Worm (Caenorhabditis elegans) whole organism, L1 larva: Measurements from ENCODE around the gene sec-61.A.

Source experiments
- F16B12.6 ChIP-seq: fragments of 150-350 bp; optimal IDR thresholded peaks from 2 replicates; lab custom pipeline; 2014; ENCODE audit warnings: missing biosample characterization, missing genetic modification characterization
- Y116A8C.19 ChIP-seq: sonication (generic microtip); optimal IDR thresholded peaks from 2 replicates; lab custom pipeline; 2016; ENCODE audit warnings: missing compliant biosample characterization, missing genetic modification characterization, borderline replicate concordance
- aha-1 ChIP-seq: fragments of 150-350 bp; optimal IDR thresholded peaks from 2 replicates; lab custom pipeline; 2014; ENCODE audit warnings: missing biosample characterization, missing genetic modification characterization
- blmp-1 ChIP-seq: fragments of 150-350 bp; optimal IDR thresholded peaks from 2 replicates; lab custom pipeline; 2014; ENCODE audit warnings: missing biosample characterization, missing genetic modification characterization
- ceh-82 ChIP-seq, 3 experiments: fragments of 150-350 bp in 1 of 3; sonication (generic microtip) in 2 of 3; optimal IDR thresholded peaks; 2 replicates each; lab custom pipeline; 2014 to 2017; ENCODE audit warnings: missing biosample characterization in 3 of 3, missing genetic modification characterization in 3 of 3
- dpl-1 ChIP-seq, 3 experiments: fragments of 150-350 bp in 2 of 3; sonication (generic microtip) in 1 of 3; optimal IDR thresholded peaks; 2 replicates each; lab custom pipeline; 2014 to 2017; ENCODE audit warnings: missing biosample characterization in 3 of 3, missing genetic modification characterization in 3 of 3, missing genetic modification reagents in 3 of 3
- dsc-1 ChIP-seq: sonication (generic microtip); optimal IDR thresholded peaks from 2 replicates; lab custom pipeline; 2016; ENCODE audit warnings: mild to moderate bottlenecking, missing genetic modification characterization, missing compliant biosample characterization
- efl-1 ChIP-seq, 4 experiments: fragments of 150-350 bp; optimal IDR thresholded peaks in 3 of 4; peaks in 1 of 4; 1 replicate in 1 of 4; 2 replicates in 3 of 4; lab custom pipeline; 2014; ENCODE audit warnings: missing biosample characterization in 2 of 4, missing genetic modification characterization in 2 of 4, missing genetic modification reagents in 2 of 4
- elt-2 ChIP-seq: sonication (generic microtip); optimal IDR thresholded peaks from 2 replicates; lab custom pipeline; 2016; ENCODE audit warnings: missing genetic modification characterization, mild to moderate bottlenecking, inconsistent platforms, missing compliant biosample characterization, missing genetic modification reagents
- elt-3 ChIP-seq, 6 experiments: fragments of 150-350 bp in 1 of 6; sonication (generic microtip); optimal IDR thresholded peaks; 2 replicates each; lab custom pipeline; 2017 to 2018; ENCODE audit warnings: missing biosample characterization in 6 of 6, missing genetic modification characterization in 6 of 6, inconsistent platforms in 1 of 6
- fkh-8 ChIP-seq: sonication (generic microtip); optimal IDR thresholded peaks from 2 replicates; lab custom pipeline; 2016; ENCODE audit warnings: mild to moderate bottlenecking, missing genetic modification characterization, missing compliant biosample characterization
- grh-1 ChIP-seq: fragments of 200-800 bp; sonication (Bioruptor generic); IDR thresholded peaks from 2 replicates; pipeline ENCODE4 v1.3.6; 2022; ENCODE audit warnings: missing genetic modification reagents, missing genetic modification characterization, missing compliant biosample characterization
- lin-39 ChIP-seq: fragments of 150-350 bp; optimal IDR thresholded peaks from 2 replicates; lab custom pipeline; 2014; ENCODE audit warnings: missing biosample characterization, missing genetic modification reagents, missing genetic modification characterization
- lsy-2 ChIP-seq, 2 experiments: fragments of 150-350 bp; optimal IDR thresholded peaks; 2 replicates each; lab custom pipeline; 2014; ENCODE audit warnings: missing biosample characterization in 2 of 2, missing genetic modification characterization in 2 of 2
- mef-2 ChIP-seq: fragments of 150-350 bp; optimal IDR thresholded peaks from 2 replicates; lab custom pipeline; 2014; ENCODE audit warnings: missing biosample characterization, missing genetic modification characterization
- mep-1 ChIP-seq: fragments of 150-350 bp; optimal IDR thresholded peaks from 2 replicates; lab custom pipeline; 2014; ENCODE audit warnings: missing biosample characterization, missing genetic modification characterization
- nhr-11 ChIP-seq: fragments of 150-350 bp; optimal IDR thresholded peaks from 2 replicates; lab custom pipeline; 2014; ENCODE audit warnings: missing biosample characterization, missing genetic modification characterization
- nhr-19 ChIP-seq: fragments of 200-800 bp; sonication (Bioruptor generic); conservative IDR thresholded peaks from 2 replicates; pipeline ENCODE4 v1.3.6; 2022; ENCODE audit warnings: missing genetic modification characterization, missing compliant biosample characterization
- nhr-20 ChIP-seq: sonication (generic microtip); optimal IDR thresholded peaks from 2 replicates; lab custom pipeline; 2016; ENCODE audit warnings: mild to moderate bottlenecking, missing genetic modification characterization, missing compliant biosample characterization
- nhr-47 ChIP-seq: sonication (generic microtip); optimal IDR thresholded peaks from 2 replicates; lab custom pipeline; 2016; ENCODE audit warnings: mild to moderate bottlenecking, missing genetic modification characterization, moderate library complexity, missing compliant biosample characterization
- nhr-71 ChIP-seq: sonication (generic microtip); optimal IDR thresholded peaks from 2 replicates; lab custom pipeline; 2016; ENCODE audit warnings: mild to moderate bottlenecking, missing genetic modification characterization, moderate library complexity, missing compliant biosample characterization
- nhr-77 ChIP-seq: fragments of 150-350 bp; optimal IDR thresholded peaks from 2 replicates; lab custom pipeline; 2014; ENCODE audit warnings: missing biosample characterization, missing genetic modification characterization
- nhr-85 ChIP-seq: sonication (generic microtip); peaks from one replicate; lab custom pipeline; 2016; ENCODE audit warnings: missing genetic modification characterization, inconsistent platforms, missing compliant biosample characterization
- pax-3 ChIP-seq: fragments of 200-800 bp; sonication (Bioruptor generic); optimal IDR thresholded peaks from 2 replicates; lab custom pipeline; 2018; ENCODE audit warnings: mild to moderate bottlenecking, missing genetic modification characterization, moderate library complexity, missing compliant biosample characterization
- pqm-1 ChIP-seq: sonication (generic microtip); optimal IDR thresholded peaks from 3 replicates; lab custom pipeline; 2017; ENCODE audit warnings: missing biosample characterization, missing genetic modification characterization
- rnt-1 ChIP-seq: sonication (generic microtip); optimal IDR thresholded peaks from 2 replicates; lab custom pipeline; 2016; ENCODE audit warnings: mild to moderate bottlenecking, missing genetic modification characterization, moderate library complexity, missing compliant biosample characterization
- snu-23 ChIP-seq: sonication (generic microtip); optimal IDR thresholded peaks from 2 replicates; lab custom pipeline; 2016; ENCODE audit warnings: missing genetic modification characterization, missing compliant biosample characterization
- sox-4 ChIP-seq: sonication (generic microtip); optimal IDR thresholded peaks from 2 replicates; lab custom pipeline; 2016; ENCODE audit warnings: missing genetic modification characterization, missing compliant biosample characterization
- swsn-7 ChIP-seq: sonication (generic microtip); optimal IDR thresholded peaks from 2 replicates; lab custom pipeline; 2016; ENCODE audit warnings: missing genetic modification characterization, missing compliant biosample characterization
- tbx-2 ChIP-seq: sonication (generic microtip); optimal IDR thresholded peaks from 2 replicates; lab custom pipeline; 2016; ENCODE audit warnings: missing genetic modification characterization, missing compliant biosample characterization
- tlp-1 ChIP-seq: fragments of 150-350 bp; optimal IDR thresholded peaks from 2 replicates; lab custom pipeline; 2014; ENCODE audit warnings: missing biosample characterization, missing genetic modification characterization
- unc-62 ChIP-seq: fragments of 150-350 bp; optimal IDR thresholded peaks from 2 replicates; lab custom pipeline; 2014; ENCODE audit warnings: missing biosample characterization, missing genetic modification reagents, missing genetic modification characterization
- unc-86 ChIP-seq: sonication (generic microtip); optimal IDR thresholded peaks from 2 replicates; lab custom pipeline; 2016; ENCODE audit warnings: missing genetic modification characterization, missing compliant biosample characterization
- vab-15 ChIP-seq: sonication (generic microtip); optimal IDR thresholded peaks from 2 replicates; lab custom pipeline; 2017; ENCODE audit warnings: missing genotype, mild to moderate bottlenecking, missing genetic modification characterization, missing compliant biosample characterization
- xbp-1 ChIP-seq: sonication (generic microtip); optimal IDR thresholded peaks from 2 replicates; lab custom pipeline; 2016; ENCODE audit warnings: missing genetic modification characterization, missing compliant biosample characterization
- ztf-11 ChIP-seq, 2 experiments: sonication (generic microtip); optimal IDR thresholded peaks; 2 replicates each; lab custom pipeline; 2016 to 2017; ENCODE audit warnings: missing genetic modification characterization in 2 of 2, missing biosample characterization in 1 of 2, missing compliant biosample characterization in 1 of 2

sec-61.A gene

ce11 chrIV:14836885-14837284 lies 11.8 kb upstream of the sec-61.A start, which contains the start of gene Y57G11C.22:
Gene Y57G11C.22, plus strand, starts transcription at chrIV:14837211.
- peak; percentile 62 for TF ChIP-seq snu-23 (GFP tag; lab: Kevin White, UChicago)
- TF ChIP-seq nhr-20 (tag; lab: Kevin White, UChicago), result peak; percentile 5
- TF ChIP-seq dsc-1 (tag; lab: Kevin White, UChicago), result peak; percentile 79
- TF ChIP-seq nhr-71 (tag; lab: Kevin White, UChicago), result peak; percentile 63
- TF ChIP-seq sox-4 (tag; lab: Kevin White, UChicago), result peak; percentile 14
- TF ChIP-seq nhr-47 (tag; lab: Kevin White, UChicago), result peak; percentile 67
- TF ChIP-seq dpl-1 (GFP tag; optimal IDR thresholded peaks at IDR 0.05; lab: Kevin White, UChicago), result peak in 1 of 3 experiments; percentile 26
- peak; percentile 36 for TF ChIP-seq xbp-1 (tag; lab: Kevin White, UChicago)
- TF ChIP-seq mep-1 (tag; lab: Kevin White, UChicago), result peak; percentile 44
- peak; percentile 5 for TF ChIP-seq pax-3
- no peak for TF ChIP-seq unc-62 (GFP tag; lab: Kevin White, UChicago)
- peak; percentile 16 to 43 for TF ChIP-seq lsy-2 (tag; optimal IDR thresholded peaks at IDR 0.05; lab: Kevin White, UChicago)
- TF ChIP-seq nhr-19, result peak; percentile 29
- TF ChIP-seq nhr-77 (tag; lab: Kevin White, UChicago), result no peak
- TF ChIP-seq ceh-82 (tag; optimal IDR thresholded peaks at IDR 0.05; lab: Kevin White, UChicago), result peak; percentile 16 to 66 (median 27)
- no peak for TF ChIP-seq lin-39 (tag; lab: Kevin White, UChicago)
- peak; percentile 63 for TF ChIP-seq unc-86 (tag; lab: Kevin White, UChicago)
- TF ChIP-seq grh-1 (GFP tag; lab: Robert Waterston, UW), result no peak
- peak; percentile 71 to 82 for TF ChIP-seq efl-1 (optimal IDR thresholded peaks at IDR 0.05; lab: Kevin White, UChicago)
- peak in 1 of 2 experiments; percentile 64 for TF ChIP-seq efl-1 (GFP tag; optimal IDR thresholded peaks at IDR 0.05 in 1 of 2; lab: Kevin White, UChicago)
- peak; percentile 72 for TF ChIP-seq swsn-7 (tag; lab: Kevin White, UChicago)
- peak; percentile 39 for TF ChIP-seq tbx-2 (tag; lab: Kevin White, UChicago)
- no peak for TF ChIP-seq Y116A8C.19 (tag; lab: Kevin White, UChicago)
- peak; percentile 39 for TF ChIP-seq fkh-8 (tag; lab: Kevin White, UChicago)

DNA sequence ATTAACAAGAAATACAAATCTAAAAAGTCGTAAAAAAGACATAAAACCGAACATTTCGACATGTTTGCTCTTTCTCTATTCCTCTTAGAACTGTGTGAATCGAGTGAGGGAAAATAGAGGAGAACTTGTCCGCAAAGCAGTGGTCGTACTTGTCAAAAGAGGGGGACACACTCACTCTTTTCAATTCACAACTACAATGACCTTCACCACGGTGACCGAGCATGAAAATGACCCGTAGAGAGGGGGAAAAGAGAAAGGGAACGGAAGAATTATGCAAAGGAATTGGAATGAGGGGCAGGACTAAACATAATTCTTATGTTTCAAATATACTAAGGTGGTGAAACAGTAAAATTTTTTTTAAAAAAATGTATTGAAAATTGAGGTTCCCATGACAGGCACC lies 8.5 kb upstream of the sec-61.A start:
- TF ChIP-seq unc-62 (GFP tag; lab: Kevin White, UChicago) (no peak), elt-3 (tag; optimal IDR thresholded peaks at IDR 0.05; lab: Kevin White, UChicago) (no peak), pqm-1 (tag; lab: Kevin White, UChicago) (no peak), elt-2 (tag; lab: Kevin White, UChicago) (no peak), grh-1 (GFP tag; lab: Robert Waterston, UW) (no peak), blmp-1 (tag; lab: Kevin White, UChicago) (peak; percentile 65), mep-1 (tag; lab: Kevin White, UChicago) (peak; percentile 34), rnt-1 (tag; lab: Kevin White, UChicago) (no peak), mef-2 (tag; lab: Kevin White, UChicago) (no peak), fkh-8 (tag; lab: Kevin White, UChicago) (no peak), ztf-11 (tag; optimal IDR thresholded peaks at IDR 0.05; lab: Kevin White, UChicago) (no peak), F16B12.6 (tag; lab: Kevin White, UChicago) (no peak), vab-15 (tag; lab: Kevin White, UChicago) (no peak), tlp-1 (tag; lab: Kevin White, UChicago) (no peak), nhr-11 (tag; lab: Kevin White, UChicago) (no peak), nhr-85 (tag; lab: Kevin White, UChicago) (peak; percentile 57)

DNA sequence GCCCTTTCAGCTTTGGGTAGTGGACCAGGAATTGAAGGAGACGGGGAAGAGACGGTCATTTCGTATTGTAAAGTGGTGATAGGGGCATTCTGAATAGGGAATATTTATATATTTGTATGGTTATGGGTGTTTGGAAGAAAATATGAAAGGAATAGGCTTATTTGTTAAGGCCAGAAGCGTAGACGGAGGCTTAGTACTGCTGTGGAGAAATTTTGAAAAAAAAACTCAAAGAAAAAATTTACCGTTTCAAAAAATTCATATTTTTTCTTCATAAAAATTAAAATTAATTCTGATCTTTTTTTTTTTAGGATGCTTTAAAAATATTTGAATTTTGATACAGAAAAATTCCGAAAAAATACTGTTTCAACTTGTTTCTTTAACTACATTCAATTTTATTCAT lies 4.0 kb upstream of the sec-61.A start, which contains the start of gene hhat-2:
Gene hhat-2 (minus strand): TSS at position 101 of the 400 bp plus-strand sequence.
- TF ChIP-seq xbp-1 (tag; lab: Kevin White, UChicago) (no peak), mef-2 (tag; lab: Kevin White, UChicago) (no peak), aha-1 (no peak)
- TF ChIP-seq, all 84 proteins: peak for 0
